Fruit fly (Drosophila melanogaster) whole organism, embryonic: ENCODE measurements around the gene wb.

Experiments used
- ATbp ChIP-seq: fragments of 200-800 bp; sonication (Bioruptor generic); optimal IDR thresholded peaks from 2 replicates; lab custom pipeline; 2017; ENCODE audit warnings: missing biosample characterization, mild to moderate bottlenecking, missing genetic modification characterization, missing genetic modification reagents
- Atf-2 ChIP-seq: fragments of 200-800 bp; sonication (Bioruptor generic); optimal IDR thresholded peaks from 2 replicates; lab custom pipeline; 2016; ENCODE audit warnings: missing biosample characterization, missing genetic modification characterization
- Bdp1 ChIP-seq: fragments of 200-800 bp; sonication (Bioruptor generic); optimal IDR thresholded peaks from 3 replicates; lab custom pipeline; 2016; ENCODE audit warnings: missing biosample characterization, missing genetic modification characterization
- C15 ChIP-seq: fragments of 200-800 bp; sonication (Bioruptor generic); IDR thresholded peaks from 3 replicates; pipeline ENCODE4 v1.3.6; 2022; ENCODE audit warnings: missing biosample characterization, missing genetic modification characterization
- CG10209 ChIP-seq: fragments of 200-800 bp; sonication (Bioruptor generic); optimal IDR thresholded peaks from 3 replicates; lab custom pipeline; 2017; ENCODE audit warnings: missing biosample characterization, mild to moderate bottlenecking, missing genetic modification characterization, missing genetic modification reagents
- CG1024 ChIP-seq: fragments of 200-800 bp; sonication (Bioruptor generic); IDR thresholded peaks from 2 replicates; pipeline ENCODE4 v1.3.6; 2022; ENCODE audit warnings: missing biosample characterization, missing genetic modification characterization
- CG10979 ChIP-seq: fragments of 200-800 bp; sonication (Bioruptor generic); optimal IDR thresholded peaks from 2 replicates; lab custom pipeline; 2018; ENCODE audit warnings: missing biosample characterization, mild to moderate bottlenecking, missing genetic modification characterization, moderate library complexity
- CG12659 ChIP-seq: fragments of 200-800 bp; sonication (Bioruptor generic); optimal IDR thresholded peaks from 3 replicates; lab custom pipeline; 2017; ENCODE audit warnings: mild to moderate bottlenecking, missing biosample characterization, missing genetic modification reagents, missing genetic modification characterization
- CG14667 ChIP-seq: fragments of 200-800 bp; sonication (Bioruptor generic); IDR thresholded peaks from 2 replicates; pipeline ENCODE4 v1.3.6; 2022; ENCODE audit warnings: missing biosample characterization, missing genetic modification characterization
- CG2116 ChIP-seq: fragments of 200-800 bp; sonication (Bioruptor generic); optimal IDR thresholded peaks from 3 replicates; lab custom pipeline; 2018; ENCODE audit warnings: missing biosample characterization, mild to moderate bottlenecking, missing genetic modification characterization
- CG2202 ChIP-seq: fragments of 200-800 bp; sonication (Bioruptor generic); optimal IDR thresholded peaks from 2 replicates; lab custom pipeline; 2018; ENCODE audit warnings: missing biosample characterization, mild to moderate bottlenecking, missing genetic modification characterization
- CG3065 ChIP-seq: fragments of 200-800 bp; sonication (Bioruptor generic); optimal IDR thresholded peaks from 2 replicates; lab custom pipeline; 2016; ENCODE audit warnings: missing biosample characterization, missing genetic modification characterization
- CG3838 ChIP-seq: fragments of 200-800 bp; sonication (Bioruptor generic); optimal IDR thresholded peaks from 3 replicates; lab custom pipeline; 2016; ENCODE audit warnings: missing biosample characterization, missing genetic modification characterization
- CG4360 ChIP-seq: fragments of 200-800 bp; sonication (Bioruptor generic); IDR thresholded peaks from 2 replicates; pipeline ENCODE4 v1.3.6; 2022; ENCODE audit warnings: missing biosample characterization, missing genetic modification characterization
- CG43689 ChIP-seq: fragments of 200-800 bp; sonication (Bioruptor generic); IDR thresholded peaks from 2 replicates; pipeline ENCODE4 v1.3.6; 2022; ENCODE audit warnings: missing biosample characterization, missing genetic modification characterization
- CG4854 ChIP-seq: fragments of 200-800 bp; sonication (Bioruptor generic); optimal IDR thresholded peaks from 2 replicates; lab custom pipeline; 2016; ENCODE audit warnings: missing biosample characterization, missing genetic modification characterization, inconsistent platforms
- CG6272 ChIP-seq: fragments of 200-800 bp; sonication (Bioruptor generic); IDR thresholded peaks from 2 replicates; pipeline ENCODE4 v1.3.6; 2022; ENCODE audit warnings: missing biosample characterization, missing genetic modification characterization
- CG8478 ChIP-seq: fragments of >200 bp; optimal IDR thresholded peaks from 2 replicates; lab custom pipeline; 2018
- CG9437 ChIP-seq: fragments of 200-800 bp; sonication (Bioruptor generic); optimal IDR thresholded peaks from 2 replicates; lab custom pipeline; 2018; ENCODE audit warnings: missing biosample characterization, mild to moderate bottlenecking, missing genetic modification characterization
- CG9932 ChIP-seq: fragments of 200-800 bp; sonication (Bioruptor generic); IDR thresholded peaks from 2 replicates; pipeline ENCODE4 v1.3.6; 2022; ENCODE audit warnings: missing biosample characterization, missing genetic modification characterization
- D19B ChIP-seq: fragments of 200-800 bp; sonication (Bioruptor generic); optimal IDR thresholded peaks from 2 replicates; lab custom pipeline; 2017; ENCODE audit warnings: missing biosample characterization, mild to moderate bottlenecking, missing genetic modification characterization
- Dbx ChIP-seq: fragments of 200-800 bp; sonication (Bioruptor generic); IDR thresholded peaks from 3 replicates; pipeline ENCODE4 v1.3.6; 2022; ENCODE audit warnings: missing biosample characterization, missing genetic modification characterization
- Dek ChIP-seq: fragments of 200-800 bp; sonication (Bioruptor generic); optimal IDR thresholded peaks from 3 replicates; lab custom pipeline; 2019; ENCODE audit warnings: missing biosample characterization, mild to moderate bottlenecking, missing genetic modification characterization, moderate library complexity
- Ets97D ChIP-seq: fragments of 200-800 bp; sonication (Bioruptor generic); optimal IDR thresholded peaks from 3 replicates; lab custom pipeline; 2016; ENCODE audit warnings: missing biosample characterization, missing genetic modification characterization
- HLHmδ ChIP-seq: fragments of 200-800 bp; sonication (Bioruptor generic); optimal IDR thresholded peaks from 2 replicates; lab custom pipeline; 2018; ENCODE audit warnings: missing biosample characterization, mild to moderate bottlenecking, missing genetic modification characterization, moderate library complexity
- Hmr ChIP-seq: fragments of 200-800 bp; sonication (Bioruptor generic); optimal IDR thresholded peaks from 3 replicates; lab custom pipeline; 2017; ENCODE audit warnings: mild to moderate bottlenecking, missing biosample characterization, missing genetic modification reagents, missing genetic modification characterization
- Hr51 ChIP-seq, 2 experiments: fragments of 200-800 bp; sonication (Bioruptor generic); optimal IDR thresholded peaks; 2 replicates in 1 of 2; 3 replicates in 1 of 2; lab custom pipeline; 2016 to 2018; ENCODE audit warnings: missing biosample characterization in 2 of 2, missing genetic modification characterization in 2 of 2, mild to moderate bottlenecking in 1 of 2, moderate library complexity in 1 of 2
- Hsf ChIP-seq: fragments of 200-800 bp; sonication (Bioruptor generic); optimal IDR thresholded peaks from 3 replicates; lab custom pipeline; 2016; ENCODE audit warnings: missing biosample characterization, missing genetic modification characterization
- Med ChIP-seq: fragments of 200-800 bp; sonication (Bioruptor generic); peaks from one replicate; lab custom pipeline; 2016; ENCODE audit warnings: missing biosample characterization, missing genetic modification characterization, mild to moderate bottlenecking, inconsistent platforms, moderate library complexity
- Mes4 ChIP-seq: fragments of 200-800 bp; sonication (Bioruptor generic); optimal IDR thresholded peaks from 2 replicates; lab custom pipeline; 2016; ENCODE audit warnings: missing biosample characterization, missing genetic modification characterization
- NC2α ChIP-seq: fragments of 200-800 bp; sonication (Bioruptor generic); optimal IDR thresholded peaks from 2 replicates; lab custom pipeline; 2016; ENCODE audit warnings: missing biosample characterization, missing genetic modification characterization
- NK7.1 ChIP-seq: fragments of 200-800 bp; sonication (Bioruptor generic); optimal IDR thresholded peaks from 3 replicates; lab custom pipeline; 2016; ENCODE audit warnings: missing biosample characterization, missing genetic modification characterization
- Neu2 ChIP-seq: fragments of 200-800 bp; sonication (Bioruptor generic); optimal IDR thresholded peaks from 3 replicates; lab custom pipeline; 2016; ENCODE audit warnings: missing biosample characterization, missing genetic modification characterization, borderline replicate concordance
- Oli ChIP-seq: fragments of 200-800 bp; sonication (Bioruptor generic); optimal IDR thresholded peaks from 2 replicates; lab custom pipeline; 2018; ENCODE audit warnings: missing biosample characterization, mild to moderate bottlenecking, missing genetic modification characterization, moderate library complexity
- Ravus ChIP-seq: fragments of 200-800 bp; sonication (Bioruptor generic); IDR thresholded peaks from 2 replicates; pipeline ENCODE4 v1.3.6; 2022; ENCODE audit warnings: missing biosample characterization, missing genetic modification characterization
- Xrp1 ChIP-seq: fragments of 200-800 bp; sonication (Bioruptor generic); IDR thresholded peaks from 2 replicates; pipeline ENCODE4 v1.3.6; 2022; ENCODE audit warnings: missing biosample characterization, missing genetic modification characterization
- ap ChIP-seq: fragments of 200-800 bp; sonication (Bioruptor generic); IDR thresholded peaks from 2 replicates; pipeline ENCODE4 v1.3.6; 2022; ENCODE audit warnings: missing biosample characterization, missing genetic modification characterization
- az2 ChIP-seq: fragments of 200-800 bp; sonication (Bioruptor generic); optimal IDR thresholded peaks from 3 replicates; lab custom pipeline; 2016; ENCODE audit warnings: missing biosample characterization, missing genetic modification characterization
- chif ChIP-seq, 2 experiments: fragments of 200-800 bp; sonication (Bioruptor generic); optimal IDR thresholded peaks; 3 replicates each; lab custom pipeline; 2016; ENCODE audit warnings: missing biosample characterization in 2 of 2, missing genetic modification characterization in 2 of 2
- cwo ChIP-seq: fragments of 200-800 bp; sonication (Bioruptor generic); optimal IDR thresholded peaks from 3 replicates; lab custom pipeline; 2017; ENCODE audit warnings: missing biosample characterization, missing genetic modification characterization, mild to moderate bottlenecking, moderate library complexity, missing genetic modification reagents
- dmrt11E ChIP-seq: fragments of 200-800 bp; sonication (Bioruptor generic); optimal IDR thresholded peaks from 3 replicates; lab custom pipeline; 2018; ENCODE audit warnings: missing biosample characterization, mild to moderate bottlenecking, missing genetic modification characterization, moderate library complexity
- dmrt99B ChIP-seq: fragments of 200-800 bp; sonication (Bioruptor generic); optimal IDR thresholded peaks from 2 replicates; lab custom pipeline; 2018; ENCODE audit warnings: missing biosample characterization, mild to moderate bottlenecking, missing genetic modification characterization, moderate library complexity
- fd64A ChIP-seq: fragments of 200-800 bp; sonication (Bioruptor generic); optimal IDR thresholded peaks from 3 replicates; lab custom pipeline; 2018; ENCODE audit warnings: missing biosample characterization, mild to moderate bottlenecking, missing genetic modification characterization
- grau ChIP-seq: fragments of 200-800 bp; optimal IDR thresholded peaks from 3 replicates; lab custom pipeline; 2019; ENCODE audit warnings: missing biosample characterization, mild to moderate bottlenecking, missing genetic modification characterization, moderate library complexity
- jumu ChIP-seq: fragments of 200-800 bp; sonication (Bioruptor generic); optimal IDR thresholded peaks from 3 replicates; lab custom pipeline; 2016; ENCODE audit warnings: missing biosample characterization, missing genetic modification characterization
- kay ChIP-seq: fragments of 200-800 bp; sonication (Bioruptor generic); optimal IDR thresholded peaks from 2 replicates; lab custom pipeline; 2016; ENCODE audit warnings: missing biosample characterization, missing genetic modification characterization
- kni ChIP-seq: fragments of 200-800 bp; sonication (Bioruptor generic); optimal IDR thresholded peaks from 3 replicates; lab custom pipeline; 2017; ENCODE audit warnings: mild to moderate bottlenecking, missing biosample characterization, missing genetic modification reagents, missing genetic modification characterization
- pb ChIP-seq: fragments of 200-800 bp; sonication (Bioruptor generic); optimal IDR thresholded peaks from 3 replicates; lab custom pipeline; 2016; ENCODE audit warnings: missing biosample characterization, missing genetic modification characterization
- sisA ChIP-seq: fragments of 200-800 bp; sonication (Bioruptor generic); IDR thresholded peaks from 2 replicates; pipeline ENCODE4 v1.3.6; 2022; ENCODE audit warnings: missing biosample characterization, missing genetic modification characterization
- ssp ChIP-seq: fragments of 200-800 bp; sonication (Bioruptor generic); IDR thresholded peaks from 2 replicates; pipeline ENCODE4 v1.3.6; 2022; ENCODE audit warnings: missing biosample characterization, missing genetic modification characterization
- unpg ChIP-seq: fragments of 200-800 bp; sonication (Bioruptor generic); optimal IDR thresholded peaks from 3 replicates; lab custom pipeline; 2018; ENCODE audit warnings: missing biosample characterization, mild to moderate bottlenecking, missing genetic modification characterization, moderate library complexity

Gene wb

dm6 chr2L:14234627-14235308 is 28.1 kb upstream of the wb start (continued):
- TF ChIP-seq Hsf (GFP tag; lab: Kevin White, UChicago) (no peak), CG12659 (GFP tag; lab: Kevin White, UChicago) (no peak), CG2116 (no peak), CG1024 (GFP tag; lab: Robert Waterston, UW) (no peak), chif (GFP tag; optimal IDR thresholded peaks at IDR 0.05; lab: Kevin White, UChicago) (no peak), az2 (peak; percentile 16), Hr51 (GFP tag; optimal IDR thresholded peaks at IDR 0.05; lab: Kevin White, UChicago) (no peak), Xrp1 (GFP tag; lab: Robert Waterston, UW) (peak; percentile 44; the same call in 1 of the 2 replicates), NK7.1 (no peak), CG9437 (no peak), HLHmδ (no peak), Bdp1 (no peak), kay (no peak), CG2202 (tag; lab: Kevin White, UChicago) (peak; percentile 40), Hmr (GFP tag; lab: Kevin White, UChicago) (no peak), ATbp (GFP tag; lab: Kevin White, UChicago) (peak; percentile 38), Dbx (GFP tag; lab: Robert Waterston, UW) (no peak), Ravus (no peak), grau (tag; lab: Kevin White, UChicago) (peak; percentile 18), CG3838 (no peak), CG10979 (tag; lab: Kevin White, UChicago) (peak; percentile 51), ap (GFP tag; lab: Robert Waterston, UW) (no peak), CG4360 (peak; percentile 80), C15 (GFP tag; lab: Robert Waterston, UW) (no peak), Neu2 (GFP tag; lab: Kevin White, UChicago) (no peak), CG14667 (GFP tag; lab: Robert Waterston, UW) (no peak), Dek (tag; lab: Kevin White, UChicago) (no peak), CG4854 (GFP tag; lab: Kevin White, UChicago) (no peak), dmrt99B (tag; lab: Kevin White, UChicago) (no peak), Atf-2 (GFP tag; lab: Kevin White, UChicago) (no peak), sisA (GFP tag; lab: Robert Waterston, UW) (no peak), NC2α (GFP tag; lab: Kevin White, UChicago) (no peak), Ets97D (GFP tag; lab: Kevin White, UChicago) (no peak), cwo (GFP tag; lab: Kevin White, UChicago) (no peak), Oli (peak; percentile 17), kni (GFP tag; lab: Kevin White, UChicago) (peak; percentile 44), pb (GFP tag; lab: Kevin White, UChicago) (no peak), ssp (GFP tag; lab: Robert Waterston, UW) (no peak), CG10209 (GFP tag; lab: Kevin White, UChicago) (peak; percentile 30), D19B (GFP tag; lab: Kevin White, UChicago) (no peak), Mes4 (no peak), jumu (GFP tag; lab: Kevin White, UChicago) (no peak), CG43689 (GFP tag; lab: Robert Waterston, UW) (no peak), dmrt11E (peak; percentile 74), fd64A (GFP tag; lab: Kevin White, UChicago) (peak; percentile 7), CG3065 (no peak), unpg (GFP tag; lab: Kevin White, UChicago) (peak; percentile 55), Med (GFP tag; lab: Kevin White, UChicago) (peak; percentile 41), CG9932 (no peak), CG6272 (GFP tag; lab: Robert Waterston, UW) (no peak), CG8478 (lab: Kevin White, UChicago) (no peak)
